Fruit fly (Drosophila melanogaster): ENCODE results near the gene Eig71Ef.

The Eig71Ef gene

DNA sequence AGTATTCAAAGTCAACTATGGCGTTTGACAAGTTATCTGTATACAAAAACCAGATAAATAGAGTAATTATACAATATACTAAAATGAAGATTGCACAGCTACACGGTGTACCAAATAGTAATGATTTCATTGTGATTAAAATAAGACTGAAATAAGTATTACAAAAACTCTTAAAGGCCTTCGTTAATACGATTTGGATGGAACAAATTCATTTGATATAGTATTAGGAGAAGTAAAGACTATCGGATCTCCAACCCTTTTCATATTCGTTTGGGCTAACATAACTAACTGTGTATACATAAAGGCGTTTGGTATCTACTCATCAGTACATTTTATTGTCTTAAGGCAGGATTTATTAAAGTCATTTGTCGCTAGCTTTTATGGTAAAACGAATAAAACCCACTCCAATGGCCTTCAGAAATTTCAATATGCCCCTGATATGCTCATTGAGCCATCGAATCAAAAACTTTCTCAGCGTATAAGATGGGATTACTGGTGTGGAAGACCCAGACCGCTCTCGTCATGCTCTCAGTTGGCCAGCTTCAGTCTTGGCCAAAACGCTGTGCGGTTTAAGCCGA lies 26.2 kb upstream of the Eig71Ef start, which contains the start of the genes CG7579 and Pgant8:
Gene CG7579 (minus strand): TSS at position 101 of the 578 bp plus-strand sequence.
Gene Pgant8 (plus strand): TSS at position 528 of the 578 bp plus-strand sequence.
- TF ChIP-seq woc (GFP tag; optimal IDR thresholded peaks at IDR 0.05) (no peak), ey (GFP tag; optimal IDR thresholded peaks at IDR 0.05) (no peak), CrebA (GFP tag; optimal IDR thresholded peaks at IDR 0.05; ENCODE audit: borderline replicate concordance) (no peak), Abd-B (GFP tag; optimal IDR thresholded peaks at IDR 0.05) (no peak), CG32264 (GFP tag; optimal IDR thresholded peaks at IDR 0.05) (no peak), N (GFP tag; optimal IDR thresholded peaks at IDR 0.05) (no peak), h (GFP tag; optimal IDR thresholded peaks at IDR 0.05) (no peak)

DNA sequence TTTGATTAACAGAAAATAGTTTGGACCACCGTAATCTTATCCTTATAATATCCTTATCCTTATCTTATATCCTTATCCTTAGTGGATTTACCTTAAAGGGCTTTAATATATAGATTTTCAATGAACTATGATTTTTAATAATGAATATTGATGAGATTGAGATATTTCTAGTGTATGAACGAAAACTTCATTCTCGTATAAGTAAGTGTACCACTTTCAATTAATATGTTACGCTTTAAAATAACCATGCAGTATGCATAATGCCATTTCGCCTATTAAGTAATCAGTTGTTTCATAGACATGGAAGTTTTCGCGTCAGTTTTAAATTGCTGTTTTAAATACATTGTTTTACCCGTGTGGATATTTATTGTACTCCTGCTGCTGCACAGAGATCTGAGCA lies 22.2 kb upstream of the Eig71Ef start, which contains the start of gene CG7304:
Gene CG7304 (plus strand): TSS at position 301 of the 400 bp plus-strand sequence.
- TF ChIP-seq dl (GFP tag; optimal IDR thresholded peaks at IDR 0.05; ENCODE audit: insufficient read depth in 1 of 2, partially characterized antibody in 2 of 2) (no peak), OdsH (GFP tag; optimal IDR thresholded peaks at IDR 0.05) (no peak), Hnf4 (GFP tag; optimal IDR thresholded peaks at IDR 0.05) (no peak), HLH106 (tag; optimal IDR thresholded peaks at IDR 0.05) (no peak), h (GFP tag; optimal IDR thresholded peaks at IDR 0.05) (no peak), rgr (GFP tag; optimal IDR thresholded peaks at IDR 0.05) (no peak), Hr78 (GFP tag; optimal IDR thresholded peaks at IDR 0.05) (no peak), psq (GFP tag; optimal IDR thresholded peaks at IDR 0.05) (no peak), Abd-B (GFP tag; optimal IDR thresholded peaks at IDR 0.05) (no peak), Dif (GFP tag; optimal IDR thresholded peaks at IDR 0.05; ENCODE audit: partially characterized antibody) (no peak), sv (GFP tag; optimal IDR thresholded peaks at IDR 0.05) (no peak), dmrt93B (GFP tag; optimal IDR thresholded peaks at IDR 0.05) (no peak), Dfd (GFP tag; optimal IDR thresholded peaks at IDR 0.05) (no peak), foxo (GFP tag; optimal IDR thresholded peaks at IDR 0.05) (no peak), N (GFP tag; optimal IDR thresholded peaks at IDR 0.05) (no peak), Vsx2 (GFP tag; optimal IDR thresholded peaks at IDR 0.05; ENCODE audit: partially characterized antibody) (no peak), dsf (GFP tag; optimal IDR thresholded peaks at IDR 0.05; ENCODE audit: borderline replicate concordance) (no peak)

DNA sequence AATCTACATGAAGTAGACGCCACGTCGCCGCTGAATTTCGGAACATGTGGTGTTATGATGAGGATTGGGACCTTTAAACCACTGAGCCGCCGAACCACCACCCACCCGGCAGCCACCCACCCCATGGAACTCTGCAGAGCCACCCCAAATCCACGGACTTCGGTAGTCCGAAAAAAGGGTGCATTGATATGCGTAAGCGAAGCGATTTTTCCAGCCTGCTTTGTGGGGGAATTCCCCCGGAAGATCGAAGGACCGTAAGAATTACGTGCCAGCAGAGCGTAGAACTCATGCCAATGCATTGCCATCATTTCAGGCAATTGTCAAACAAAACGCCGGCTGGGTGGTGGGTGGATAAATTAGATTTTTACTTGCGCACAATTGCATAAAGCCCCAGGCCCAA lies 21.1 kb upstream of the Eig71Ef start:
- TF ChIP-seq Jra (GFP tag; optimal IDR thresholded peaks at IDR 0.05) (no peak), Dif (GFP tag; optimal IDR thresholded peaks at IDR 0.05; ENCODE audit: partially characterized antibody) (no peak), Vsx2 (GFP tag; optimal IDR thresholded peaks at IDR 0.05; ENCODE audit: partially characterized antibody) (no peak), Sp1 (GFP tag; optimal IDR thresholded peaks at IDR 0.05) (no peak), jim (GFP tag; optimal IDR thresholded peaks at IDR 0.05) (no peak), dsf (GFP tag; optimal IDR thresholded peaks at IDR 0.05; ENCODE audit: borderline replicate concordance) (no peak), dmrt93B (GFP tag; optimal IDR thresholded peaks at IDR 0.05) (no peak), woc (GFP tag; optimal IDR thresholded peaks at IDR 0.05) (no peak), Hr83 (GFP tag; optimal IDR thresholded peaks at IDR 0.05; ENCODE audit: poor library complexity, severe bottlenecking) (no peak), Rel (GFP tag; optimal IDR thresholded peaks at IDR 0.05) (no peak), Rel (tag; optimal IDR thresholded peaks at IDR 0.05) (no peak), rgr (GFP tag; optimal IDR thresholded peaks at IDR 0.05) (no peak), usp (GFP tag; optimal IDR thresholded peaks at IDR 0.05) (no peak), CG32264 (GFP tag; optimal IDR thresholded peaks at IDR 0.05) (no peak), GATAd (GFP tag; optimal IDR thresholded peaks at IDR 0.05) (no peak), Mio (GFP tag; optimal IDR thresholded peaks at IDR 0.05) (no peak)

DNA sequence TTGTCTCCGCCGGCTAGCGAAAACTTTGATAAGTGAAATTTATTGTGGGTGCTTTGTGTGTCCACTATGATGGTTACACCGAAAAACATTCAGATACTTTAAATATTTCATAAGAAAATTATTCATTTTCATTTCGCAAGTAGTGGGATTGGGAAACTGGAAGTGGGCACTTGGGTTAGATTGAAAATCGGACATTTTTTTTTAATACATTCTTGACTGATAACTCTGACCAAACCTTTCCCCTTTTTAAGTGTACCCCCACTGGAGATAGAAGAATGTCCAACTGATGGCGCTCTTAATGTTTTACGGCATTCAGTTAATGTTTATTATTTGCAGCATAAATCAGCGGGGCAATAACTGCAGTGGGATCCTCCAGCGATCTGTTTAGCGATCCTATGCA lies 20.5 kb upstream of the Eig71Ef start:
- TF ChIP-seq GATAd (GFP tag; optimal IDR thresholded peaks at IDR 0.05): no peak
- no peak for TF ChIP-seq sv (GFP tag; optimal IDR thresholded peaks at IDR 0.05)
- no peak for TF ChIP-seq Mio (GFP tag; optimal IDR thresholded peaks at IDR 0.05)
- TF ChIP-seq CG9705 (GFP tag; optimal IDR thresholded peaks at IDR 0.05): no peak
- TF ChIP-seq dsf (GFP tag; optimal IDR thresholded peaks at IDR 0.05; ENCODE audit: borderline replicate concordance): no peak
- TF ChIP-seq usp (GFP tag; optimal IDR thresholded peaks at IDR 0.05): no peak

DNA sequence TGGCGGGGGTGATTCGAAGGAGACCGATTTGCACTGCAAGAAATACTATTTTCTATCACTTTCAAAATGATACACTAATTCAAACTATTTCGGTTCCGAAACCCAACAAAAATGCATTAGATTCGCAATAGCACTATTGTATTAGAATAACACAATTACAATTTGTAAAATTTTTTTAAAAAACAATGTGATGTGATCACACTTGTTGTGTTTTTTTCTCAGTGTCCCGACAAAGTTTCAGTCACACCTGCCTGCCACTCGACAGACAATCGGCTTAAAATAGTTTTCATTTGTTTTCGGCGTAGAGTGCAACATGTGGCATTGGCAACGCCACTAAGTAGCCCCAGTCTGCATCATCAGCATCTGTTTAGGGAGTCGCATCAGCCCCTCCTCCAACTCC lies 17.9 kb upstream of the Eig71Ef start:
- peak; percentile 9 for TF ChIP-seq sv (GFP tag; optimal IDR thresholded peaks at IDR 0.05)
- TF ChIP-seq N (GFP tag; optimal IDR thresholded peaks at IDR 0.05): no peak

Data from whole organism, wandering third instar larva.